Worm (Caenorhabditis elegans): ENCODE measurements around the gene rpl-23.

DNA sequence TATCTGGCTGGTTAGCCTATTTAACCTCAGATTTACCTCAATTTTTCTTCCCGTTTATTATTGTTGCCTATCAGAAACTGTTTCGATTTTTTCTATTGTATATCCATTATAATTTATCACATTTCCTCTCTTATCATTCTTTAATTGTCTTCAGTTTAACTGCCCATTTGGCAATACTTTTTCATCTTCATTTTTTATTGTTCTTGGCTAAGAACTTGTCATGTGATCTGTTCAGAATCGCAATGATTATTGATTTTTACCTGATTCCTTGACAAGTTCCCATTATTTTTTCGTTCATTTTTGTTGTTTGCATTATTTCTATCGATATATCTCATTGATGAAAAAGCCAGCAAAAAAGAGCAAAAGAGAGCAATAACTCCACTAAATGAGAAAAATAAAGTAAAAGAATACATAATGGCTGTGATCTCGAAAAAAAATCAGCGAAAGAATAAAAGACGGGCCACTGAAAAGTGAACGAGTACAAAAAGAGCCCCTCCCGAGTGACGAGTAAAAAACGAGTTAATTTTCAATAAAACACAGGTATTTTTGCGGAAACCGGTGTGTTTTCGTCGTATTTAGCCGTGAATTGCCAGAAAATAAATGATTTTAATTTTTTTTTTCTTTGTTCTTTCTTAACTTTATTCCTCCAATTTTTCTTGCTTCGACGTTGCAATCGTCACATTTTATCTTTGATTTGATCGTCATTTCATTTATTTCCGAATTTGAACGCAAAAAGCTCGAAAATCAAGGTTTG is 8.5 kb upstream of the rpl-23 start, which contains the start of gene arf-1:
- no peak for TF ChIP-seq snpc-4 (tag; optimal IDR thresholded peaks at IDR 0.05)
- TF ChIP-seq skn-1 (tag; optimal IDR thresholded peaks at IDR 0.05), result no peak
- no peak for TF ChIP-seq tbx-2 (tag; optimal IDR thresholded peaks at IDR 0.05)
- no peak for TF ChIP-seq zag-1 (tag; optimal IDR thresholded peaks at IDR 0.05)
- no peak for TF ChIP-seq ztf-4 (tag; optimal IDR thresholded peaks at IDR 0.05)
- no peak for TF ChIP-seq nhr-23 (tag; optimal IDR thresholded peaks at IDR 0.05)
- no peak for TF ChIP-seq pha-4 (tag; optimal IDR thresholded peaks at IDR 0.05)
